Worm (Caenorhabditis elegans) whole organism, midembryonic: ENCODE measurements around the gene T27E4.5.

ENCODE experiments used
- T22C8.4 ChIP-seq: fragments of 200-800 bp; sonication (Bioruptor generic); IDR thresholded peaks from 2 replicates; pipeline ENCODE4 v1.3.6; 2022; ENCODE audit warnings: missing genetic modification characterization, missing compliant biosample characterization
- cog-1 ChIP-seq: sonication (generic microtip); optimal IDR thresholded peaks from 2 replicates; lab custom pipeline; 2016; ENCODE audit warnings: missing genetic modification characterization, missing compliant biosample characterization
- ref-1 ChIP-seq: fragments of 200-800 bp; sonication (Bioruptor generic); conservative IDR thresholded peaks from 2 replicates; pipeline ENCODE4 v1.3.6; 2022; ENCODE audit warnings: missing genetic modification reagents, missing genetic modification characterization, missing compliant biosample characterization

DNA sequence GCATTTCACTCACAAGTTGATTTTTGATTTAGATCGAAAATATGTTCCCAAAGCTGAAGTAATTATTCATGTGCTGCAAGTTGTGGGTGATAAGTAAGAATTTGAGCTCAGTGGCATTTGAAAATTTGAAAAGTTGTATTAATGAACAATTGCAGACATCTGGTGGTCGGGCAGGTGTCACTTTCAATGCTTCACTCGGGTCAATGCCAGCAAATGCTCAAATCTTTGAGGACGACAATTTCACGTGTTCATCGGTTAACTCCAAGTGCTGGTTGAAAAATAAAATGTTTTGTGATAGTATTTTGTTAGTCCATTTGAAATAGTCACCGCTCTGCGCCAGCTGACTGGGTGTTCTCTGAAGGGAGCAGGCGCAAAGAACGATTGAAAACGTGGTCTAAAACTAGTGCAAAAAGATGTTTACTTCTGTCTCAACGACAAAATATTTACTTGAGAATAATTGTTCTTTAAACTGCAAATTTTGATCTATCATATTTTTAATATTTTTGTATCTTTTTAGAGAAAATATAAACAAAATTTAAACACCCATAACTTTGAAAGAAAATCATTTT is 24.6 kb upstream of the T27E4.5 start:
- TF ChIP-seq T22C8.4 (GFP tag; lab: Robert Waterston, UW), result no peak
- TF ChIP-seq ref-1 (GFP tag; lab: Robert Waterston, UW), result no peak
- TF ChIP-seq cog-1 (tag; lab: Kevin White, UChicago), result no peak
